Worm (Caenorhabditis elegans) whole organism, L1 larva: ENCODE measurements around the gene nhr-128.
A peak's percentile ranks its signal among the peaks of the same experiment; 100 is the strongest.

Experiments
- aha-1 ChIP-seq: fragments of 150-350 bp; optimal IDR thresholded peaks from 2 replicates; lab custom pipeline; 2014; ENCODE audit warnings: missing biosample characterization, missing genetic modification characterization
- blmp-1 ChIP-seq: fragments of 150-350 bp; optimal IDR thresholded peaks from 2 replicates; lab custom pipeline; 2014; ENCODE audit warnings: missing biosample characterization, missing genetic modification characterization
- ceh-82 ChIP-seq, 3 experiments: fragments of 150-350 bp in 1 of 3; sonication (generic microtip) in 2 of 3; optimal IDR thresholded peaks; 2 replicates each; lab custom pipeline; 2014 to 2017; ENCODE audit warnings: missing biosample characterization in 3 of 3, missing genetic modification characterization in 3 of 3
- ceh-88 ChIP-seq: fragments of 200-800 bp; sonication (Bioruptor generic); IDR thresholded peaks from 2 replicates; pipeline ENCODE4 v1.3.6; 2022; ENCODE audit warnings: missing genetic modification characterization, missing compliant biosample characterization
- ces-1 ChIP-seq: fragments of 150-350 bp; optimal IDR thresholded peaks from 2 replicates; lab custom pipeline; 2014; ENCODE audit warnings: missing biosample characterization, missing genetic modification reagents, missing genetic modification characterization
- dpl-1 ChIP-seq, 3 experiments: fragments of 150-350 bp in 2 of 3; sonication (generic microtip) in 1 of 3; optimal IDR thresholded peaks; 2 replicates each; lab custom pipeline; 2014 to 2017; ENCODE audit warnings: missing biosample characterization in 3 of 3, missing genetic modification characterization in 3 of 3, missing genetic modification reagents in 3 of 3
- efl-1 ChIP-seq, 4 experiments: fragments of 150-350 bp; optimal IDR thresholded peaks in 3 of 4; peaks in 1 of 4; 1 replicate in 1 of 4; 2 replicates in 3 of 4; lab custom pipeline; 2014; ENCODE audit warnings: missing biosample characterization in 2 of 4, missing genetic modification characterization in 2 of 4, missing genetic modification reagents in 2 of 4
- egl-13 ChIP-seq: sonication (generic microtip); optimal IDR thresholded peaks from 2 replicates; lab custom pipeline; 2016; ENCODE audit warnings: missing genotype, missing genetic modification reagents, missing genetic modification characterization, missing compliant biosample characterization
- elt-2 ChIP-seq: sonication (generic microtip); optimal IDR thresholded peaks from 2 replicates; lab custom pipeline; 2016; ENCODE audit warnings: missing genetic modification characterization, mild to moderate bottlenecking, inconsistent platforms, missing compliant biosample characterization, missing genetic modification reagents
- elt-3 ChIP-seq, 6 experiments: fragments of 150-350 bp in 1 of 6; sonication (generic microtip); optimal IDR thresholded peaks; 2 replicates each; lab custom pipeline; 2017 to 2018; ENCODE audit warnings: missing biosample characterization in 6 of 6, missing genetic modification characterization in 6 of 6, inconsistent platforms in 1 of 6
- ets-5 ChIP-seq: fragments of 200-800 bp; sonication (Bioruptor generic); IDR thresholded peaks from 2 replicates; pipeline ENCODE4 v1.3.6; 2022; ENCODE audit warnings: missing genetic modification characterization, missing compliant biosample characterization
- fkh-10 ChIP-seq: sonication (generic microtip); optimal IDR thresholded peaks from 2 replicates; lab custom pipeline; 2017; ENCODE audit warnings: missing biosample characterization, missing genetic modification reagents, missing genetic modification characterization
- fkh-4 ChIP-seq: sonication (generic microtip); optimal IDR thresholded peaks from 2 replicates; lab custom pipeline; 2016; ENCODE audit warnings: missing compliant biosample characterization, missing genetic modification characterization, borderline replicate concordance
- fos-1 ChIP-seq: fragments of 150-350 bp; optimal IDR thresholded peaks from 2 replicates; lab custom pipeline; 2014; ENCODE audit warnings: missing biosample characterization, missing genetic modification characterization
- grh-1 ChIP-seq: fragments of 200-800 bp; sonication (Bioruptor generic); IDR thresholded peaks from 2 replicates; pipeline ENCODE4 v1.3.6; 2022; ENCODE audit warnings: missing genetic modification reagents, missing genetic modification characterization, missing compliant biosample characterization
- hlh-17 ChIP-seq: fragments of 200-800 bp; sonication (Bioruptor generic); optimal IDR thresholded peaks from 2 replicates; lab custom pipeline; 2018; ENCODE audit warnings: missing genetic modification characterization, mild to moderate bottlenecking, missing compliant biosample characterization, moderate library complexity, borderline replicate concordance
- hpl-2 ChIP-seq: fragments of 150-350 bp; optimal IDR thresholded peaks from 2 replicates; lab custom pipeline; 2014; ENCODE audit warnings: missing biosample characterization, missing genetic modification reagents, missing genetic modification characterization
- irx-1 ChIP-seq: sonication (generic microtip); optimal IDR thresholded peaks from 2 replicates; lab custom pipeline; 2016; ENCODE audit warnings: missing genetic modification characterization, missing compliant biosample characterization
- isw-1 ChIP-seq: fragments of 200-800 bp; sonication (Bioruptor generic); IDR thresholded peaks from 2 replicates; pipeline ENCODE4 v1.3.6; 2022; ENCODE audit warnings: missing genetic modification characterization, missing compliant biosample characterization
- lin-13 ChIP-seq: fragments of 150-350 bp; optimal IDR thresholded peaks from 2 replicates; lab custom pipeline; 2014; ENCODE audit warnings: missing biosample characterization, missing genetic modification reagents, missing genetic modification characterization
- lin-14 ChIP-seq: fragments of 200-800 bp; sonication (Bioruptor generic); optimal IDR thresholded peaks from 2 replicates; lab custom pipeline; 2018; ENCODE audit warnings: mild to moderate bottlenecking, missing genetic modification characterization, moderate library complexity, missing compliant biosample characterization
- lin-15B ChIP-seq: fragments of 150-350 bp; sonication (generic microtip); optimal IDR thresholded peaks from 3 replicates; lab custom pipeline; 2014; ENCODE audit warnings: missing biosample characterization, missing genetic modification characterization
- lin-35 ChIP-seq, 2 experiments: fragments of 150-350 bp; optimal IDR thresholded peaks; 2 replicates each; lab custom pipeline; 2014; ENCODE audit warnings: missing biosample characterization in 2 of 2, missing genetic modification characterization in 2 of 2, missing genetic modification reagents in 2 of 2
- lsy-2 ChIP-seq, 2 experiments: fragments of 150-350 bp; optimal IDR thresholded peaks; 2 replicates each; lab custom pipeline; 2014; ENCODE audit warnings: missing biosample characterization in 2 of 2, missing genetic modification characterization in 2 of 2
- mdl-1 ChIP-seq, 2 experiments: fragments of 150-350 bp; optimal IDR thresholded peaks; 2 replicates each; lab custom pipeline; 2014 to 2017; ENCODE audit warnings: missing biosample characterization in 2 of 2, missing genetic modification characterization in 2 of 2, inconsistent platforms in 1 of 2
- mef-2 ChIP-seq: fragments of 150-350 bp; optimal IDR thresholded peaks from 2 replicates; lab custom pipeline; 2014; ENCODE audit warnings: missing biosample characterization, missing genetic modification characterization
- nhr-20 ChIP-seq: sonication (generic microtip); optimal IDR thresholded peaks from 2 replicates; lab custom pipeline; 2016; ENCODE audit warnings: mild to moderate bottlenecking, missing genetic modification characterization, missing compliant biosample characterization
- nhr-237 ChIP-seq: fragments of 150-350 bp; optimal IDR thresholded peaks from 2 replicates; lab custom pipeline; 2014; ENCODE audit warnings: missing biosample characterization, missing genetic modification characterization
- nhr-71 ChIP-seq: sonication (generic microtip); optimal IDR thresholded peaks from 2 replicates; lab custom pipeline; 2016; ENCODE audit warnings: mild to moderate bottlenecking, missing genetic modification characterization, moderate library complexity, missing compliant biosample characterization
- nhr-76 ChIP-seq: sonication (generic microtip); optimal IDR thresholded peaks from 2 replicates; lab custom pipeline; 2017; ENCODE audit warnings: missing biosample characterization, missing genetic modification characterization
- nhr-77 ChIP-seq: fragments of 150-350 bp; optimal IDR thresholded peaks from 2 replicates; lab custom pipeline; 2014; ENCODE audit warnings: missing biosample characterization, missing genetic modification characterization
- nhr-84 ChIP-seq: sonication (generic microtip); optimal IDR thresholded peaks from 2 replicates; lab custom pipeline; 2017; ENCODE audit warnings: missing biosample characterization, missing genetic modification characterization
- nhr-85 ChIP-seq: sonication (generic microtip); peaks from one replicate; lab custom pipeline; 2016; ENCODE audit warnings: missing genetic modification characterization, inconsistent platforms, missing compliant biosample characterization
- pag-3 ChIP-seq: sonication (generic microtip); optimal IDR thresholded peaks from 2 replicates; lab custom pipeline; 2017; ENCODE audit warnings: missing genetic modification characterization, mild to moderate bottlenecking, missing compliant biosample characterization, antibody characterized with exemption, borderline replicate concordance; ENCODE audit not compliant: insufficient read depth
- pax-3 ChIP-seq: fragments of 200-800 bp; sonication (Bioruptor generic); optimal IDR thresholded peaks from 2 replicates; lab custom pipeline; 2018; ENCODE audit warnings: mild to moderate bottlenecking, missing genetic modification characterization, moderate library complexity, missing compliant biosample characterization
- rnt-1 ChIP-seq: sonication (generic microtip); optimal IDR thresholded peaks from 2 replicates; lab custom pipeline; 2016; ENCODE audit warnings: mild to moderate bottlenecking, missing genetic modification characterization, moderate library complexity, missing compliant biosample characterization
- skn-1 ChIP-seq: fragments of 150-350 bp; optimal IDR thresholded peaks from 2 replicates; lab custom pipeline; 2014; ENCODE audit warnings: missing biosample characterization, missing genetic modification characterization
- snu-23 ChIP-seq: sonication (generic microtip); optimal IDR thresholded peaks from 2 replicates; lab custom pipeline; 2016; ENCODE audit warnings: missing genetic modification characterization, missing compliant biosample characterization
- sptf-1 ChIP-seq: fragments of 150-350 bp; optimal IDR thresholded peaks from 2 replicates; lab custom pipeline; 2014; ENCODE audit warnings: missing biosample characterization, missing genetic modification characterization
- swsn-7 ChIP-seq: sonication (generic microtip); optimal IDR thresholded peaks from 2 replicates; lab custom pipeline; 2016; ENCODE audit warnings: missing genetic modification characterization, missing compliant biosample characterization
- tbx-2 ChIP-seq: sonication (generic microtip); optimal IDR thresholded peaks from 2 replicates; lab custom pipeline; 2016; ENCODE audit warnings: missing genetic modification characterization, missing compliant biosample characterization
- tlp-1 ChIP-seq: fragments of 150-350 bp; optimal IDR thresholded peaks from 2 replicates; lab custom pipeline; 2014; ENCODE audit warnings: missing biosample characterization, missing genetic modification characterization
- unc-130 ChIP-seq: fragments of 150-350 bp; optimal IDR thresholded peaks from 2 replicates; lab custom pipeline; 2017; ENCODE audit warnings: missing biosample characterization, missing genetic modification characterization, inconsistent platforms
- unc-86 ChIP-seq: sonication (generic microtip); optimal IDR thresholded peaks from 2 replicates; lab custom pipeline; 2016; ENCODE audit warnings: missing genetic modification characterization, missing compliant biosample characterization
- unc-98 ChIP-seq: fragments of 200-800 bp; sonication (Bioruptor generic); IDR thresholded peaks from 2 replicates; pipeline ENCODE4 v1.3.6; 2022; ENCODE audit warnings: missing genetic modification characterization, missing compliant biosample characterization
- zag-1 ChIP-seq: fragments of 150-350 bp; optimal IDR thresholded peaks from 2 replicates; lab custom pipeline; 2014; ENCODE audit warnings: missing biosample characterization, missing genetic modification characterization
- ztf-4 ChIP-seq: fragments of 150-350 bp; optimal IDR thresholded peaks from 2 replicates; lab custom pipeline; 2014; ENCODE audit warnings: missing biosample characterization, missing genetic modification characterization

nhr-128 gene

DNA sequence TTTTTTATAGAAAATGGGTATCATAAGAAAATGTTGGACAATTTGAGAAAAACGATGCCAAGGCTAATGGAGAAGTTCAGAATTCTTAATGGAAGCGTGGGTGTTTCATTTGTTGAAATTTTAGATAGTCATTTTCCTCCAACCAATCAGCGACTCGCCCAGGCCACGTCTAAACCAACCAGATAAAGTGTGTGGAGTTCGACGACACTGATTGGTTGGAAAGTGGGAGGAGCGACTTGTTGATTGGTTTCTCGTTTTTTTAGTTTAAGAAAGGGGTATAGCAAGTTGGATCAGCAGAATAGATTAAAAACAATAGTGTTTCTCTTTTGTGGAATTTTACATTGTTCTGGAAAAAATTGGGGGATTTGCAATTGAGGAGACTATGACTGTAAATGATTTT lies 14.3 kb upstream of the nhr-128 start:
- TF ChIP-seq ztf-4: no peak
- TF ChIP-seq efl-1 (optimal IDR thresholded peaks at IDR 0.05; lab: Kevin White, UChicago): no peak
- TF ChIP-seq efl-1 (GFP tag; optimal IDR thresholded peaks at IDR 0.05 in 1 of 2; lab: Kevin White, UChicago): no peak
- no peak for TF ChIP-seq fkh-4
- no peak for TF ChIP-seq fos-1 (tag; lab: Kevin White, UChicago)
- no peak for TF ChIP-seq unc-98 (GFP tag; lab: Robert Waterston, UW)
- TF ChIP-seq lin-15B (tag; lab: Kevin White, UChicago): no peak
- no peak for TF ChIP-seq snu-23
- TF ChIP-seq zag-1 (tag; lab: Kevin White, UChicago): no peak
- TF ChIP-seq, all 84 proteins: peak for 0

- no peak for TF ChIP-seq lin-14 (GFP tag; lab: Kevin White, UChicago)
- no peak for TF ChIP-seq tbx-2 (tag; lab: Kevin White, UChicago)
- no peak for TF ChIP-seq swsn-7 (tag; lab: Kevin White, UChicago)
- TF ChIP-seq nhr-76 (tag; lab: Kevin White, UChicago): no peak
- peak in 1 of 2 experiments; percentile 17 for TF ChIP-seq efl-1 (optimal IDR thresholded peaks at IDR 0.05; lab: Kevin White, UChicago)
- no peak for TF ChIP-seq efl-1 (GFP tag; optimal IDR thresholded peaks at IDR 0.05 in 1 of 2; lab: Kevin White, UChicago)
- TF ChIP-seq nhr-20 (tag; lab: Kevin White, UChicago): peak; percentile 73
- no peak for TF ChIP-seq nhr-77
- no peak for TF ChIP-seq ces-1 (GFP tag; lab: Kevin White, UChicago)
- no peak for TF ChIP-seq pax-3 (tag; lab: Kevin White, UChicago)
- peak; percentile 22 for TF ChIP-seq blmp-1 (tag; lab: Kevin White, UChicago)
- no peak for TF ChIP-seq ceh-88 (GFP tag; lab: Robert Waterston, UW)
- TF ChIP-seq pag-3: no peak
- TF ChIP-seq ceh-82 (tag; optimal IDR thresholded peaks at IDR 0.05; lab: Kevin White, UChicago): no peak
- peak; percentile 9 for TF ChIP-seq elt-2 (tag; lab: Kevin White, UChicago)
- no peak for TF ChIP-seq fos-1 (tag; lab: Kevin White, UChicago)
- peak in 1 of 2 experiments; percentile 45 for TF ChIP-seq lin-35 (GFP tag; optimal IDR thresholded peaks at IDR 0.05; lab: Kevin White, UChicago)
- peak in 1 of 2 experiments; percentile 62 for TF ChIP-seq mdl-1 (tag; optimal IDR thresholded peaks at IDR 0.05; lab: Kevin White, UChicago)
- no peak for TF ChIP-seq tlp-1
- TF ChIP-seq isw-1: no peak
- no peak for TF ChIP-seq sptf-1
- no peak for TF ChIP-seq rnt-1 (tag; lab: Kevin White, UChicago)
- TF ChIP-seq dpl-1 (GFP tag; optimal IDR thresholded peaks at IDR 0.05; lab: Kevin White, UChicago): peak in 2 of 3 experiments; percentile 2 to 8
- peak; percentile 39 for TF ChIP-seq snu-23
- TF ChIP-seq lsy-2 (tag; optimal IDR thresholded peaks at IDR 0.05; lab: Kevin White, UChicago): no peak
Measured at ce11 chrV:2211936-2212335, 9.9 kb upstream of the nhr-128 start, which contains the start of gene nhr-133. Gene nhr-133, minus strand, starts transcription at chrV:2212118.

- TF ChIP-seq tbx-2 (tag; lab: Kevin White, UChicago) (no peak), ets-5 (GFP tag; lab: Robert Waterston, UW) (no peak), fkh-10 (GFP tag; lab: Kevin White, UChicago) (no peak), lin-14 (GFP tag; lab: Kevin White, UChicago) (no peak), elt-3 (tag; optimal IDR thresholded peaks at IDR 0.05; lab: Kevin White, UChicago) (no peak), hpl-2 (GFP tag; lab: Kevin White, UChicago) (no peak), lin-35 (GFP tag; optimal IDR thresholded peaks at IDR 0.05; lab: Kevin White, UChicago) (peak in 1 of 2 experiments; percentile 16), unc-98 (GFP tag; lab: Robert Waterston, UW) (no peak), lin-13 (GFP tag; lab: Kevin White, UChicago) (no peak), irx-1 (no peak), nhr-71 (tag; lab: Kevin White, UChicago) (peak; percentile 11), egl-13 (tag; lab: Kevin White, UChicago) (no peak), efl-1 (optimal IDR thresholded peaks at IDR 0.05; lab: Kevin White, UChicago) (no peak), efl-1 (GFP tag; optimal IDR thresholded peaks at IDR 0.05 in 1 of 2; lab: Kevin White, UChicago) (peak in 1 of 2 experiments; percentile 54), grh-1 (GFP tag; lab: Robert Waterston, UW) (no peak), skn-1 (tag; lab: Kevin White, UChicago) (peak; percentile 34), ztf-4 (no peak), blmp-1 (tag; lab: Kevin White, UChicago) (peak; percentile 2), nhr-84 (no peak), nhr-85 (no peak), nhr-237 (tag; lab: Kevin White, UChicago) (no peak), hlh-17 (no peak), unc-130 (no peak), aha-1 (tag; lab: Kevin White, UChicago) (no peak), unc-86 (tag; lab: Kevin White, UChicago) (peak; percentile 10), ces-1 (GFP tag; lab: Kevin White, UChicago) (no peak), nhr-20 (tag; lab: Kevin White, UChicago) (peak; percentile 36), tlp-1 (no peak), mef-2 (tag; lab: Kevin White, UChicago) (no peak)
Measured at ce11 chrV:2214428-2215038, 7.3 kb upstream of the nhr-128 start, which contains the start of gene nhr-184. Gene nhr-184, minus strand, starts transcription at chrV:2214478.
